Worm (Caenorhabditis elegans) whole organism, L4 larva: Measurements from ENCODE around the gene sta-1.

ENCODE experiments used
- D1046.2 ChIP-seq: fragments of 200-800 bp; sonication (Bioruptor generic); IDR thresholded peaks from 2 replicates; pipeline ENCODE4 v1.3.6; 2022; ENCODE audit warnings: missing genetic modification characterization, missing compliant biosample characterization
- F26F4.8 ChIP-seq: fragments of 200-800 bp; sonication (Bioruptor generic); conservative IDR thresholded peaks from 2 replicates; pipeline ENCODE4 v1.3.6; 2022; ENCODE audit warnings: missing genetic modification characterization, missing compliant biosample characterization
- F37D6.2 ChIP-seq: sonication (generic microtip); optimal IDR thresholded peaks from 2 replicates; lab custom pipeline; 2016; ENCODE audit warnings: mild to moderate bottlenecking, missing genetic modification characterization, missing compliant biosample characterization
- F44E2.7 ChIP-seq: fragments of 200-800 bp; sonication (Bioruptor generic); IDR thresholded peaks from 2 replicates; pipeline ENCODE4 v2.1.2; 2022; ENCODE audit warnings: missing genetic modification characterization, missing compliant biosample characterization
- T26A8.4 ChIP-seq: fragments of 200-800 bp; sonication (Bioruptor generic); IDR thresholded peaks from 2 replicates; pipeline ENCODE4 v1.3.6; 2022; ENCODE audit warnings: missing genetic modification characterization, missing compliant biosample characterization
- Y48G9A.11 ChIP-seq: fragments of 200-800 bp; sonication (Bioruptor generic); IDR thresholded peaks from 2 replicates; pipeline ENCODE4 v1.3.6; 2022; ENCODE audit warnings: missing genetic modification reagents, missing genetic modification characterization, missing compliant biosample characterization
- ZK546.5 ChIP-seq, 2 experiments: sonication (generic microtip); optimal IDR thresholded peaks; 2 replicates each; lab custom pipeline; 2017; ENCODE audit warnings: missing biosample characterization in 2 of 2, missing genetic modification characterization in 2 of 2
- aha-1 ChIP-seq: fragments of 150-350 bp; peaks from one replicate; lab custom pipeline; 2014; ENCODE audit warnings: missing biosample characterization, missing genetic modification characterization
- ama-1 ChIP-seq: fragments of 150-350 bp; optimal IDR thresholded peaks from 2 replicates; lab custom pipeline; 2014; ENCODE audit warnings: inconsistent platforms, mixed read lengths
- arid-1 ChIP-seq: fragments of 200-800 bp; sonication (Bioruptor generic); conservative IDR thresholded peaks from 2 replicates; pipeline ENCODE4 v1.3.6; 2022; ENCODE audit warnings: missing genetic modification reagents, missing genetic modification characterization, missing compliant biosample characterization
- attf-4 ChIP-seq: sonication (generic microtip); optimal IDR thresholded peaks from 3 replicates; lab custom pipeline; 2017; ENCODE audit warnings: missing biosample characterization, missing genetic modification characterization
- ceh-20 ChIP-seq: fragments of 200-800 bp; sonication (Bioruptor generic); IDR thresholded peaks from 2 replicates; pipeline ENCODE4 v1.3.6; 2022; ENCODE audit warnings: missing genetic modification reagents, missing genetic modification characterization, missing compliant biosample characterization
- ceh-28 ChIP-seq: fragments of 150-350 bp; optimal IDR thresholded peaks from 2 replicates; lab custom pipeline; 2014; ENCODE audit warnings: missing biosample characterization, missing genetic modification reagents, missing genetic modification characterization
- daf-16 ChIP-seq, 3 experiments: sonication (generic microtip); optimal IDR thresholded peaks; 2 replicates each; lab custom pipeline; 2016 to 2017; ENCODE audit warnings: missing genetic modification characterization in 3 of 3, missing genetic modification reagents in 3 of 3, mild to moderate bottlenecking in 2 of 3, missing compliant biosample characterization in 2 of 3, missing biosample characterization in 1 of 3, moderate library complexity in 1 of 3
- daf-19 ChIP-seq: fragments of 200-800 bp; sonication (Bioruptor generic); conservative IDR thresholded peaks from 2 replicates; pipeline ENCODE4 v1.3.6; 2022; ENCODE audit warnings: missing genetic modification characterization, missing compliant biosample characterization
- dmd-9 ChIP-seq: fragments of 200-800 bp; sonication (Bioruptor generic); IDR thresholded peaks from 2 replicates; pipeline ENCODE4 v1.3.6; 2022; ENCODE audit warnings: missing genetic modification reagents, missing genetic modification characterization, missing compliant biosample characterization
- duxl-1 ChIP-seq: sonication (generic microtip); optimal IDR thresholded peaks from 2 replicates; lab custom pipeline; 2016; ENCODE audit warnings: mild to moderate bottlenecking, missing genetic modification characterization, moderate library complexity, missing compliant biosample characterization; ENCODE audit not compliant: poor library complexity
- dve-1 ChIP-seq: sonication (generic microtip); optimal IDR thresholded peaks from 2 replicates; lab custom pipeline; 2017; ENCODE audit warnings: antibody characterized with exemption, mild to moderate bottlenecking, missing genetic modification characterization, missing compliant biosample characterization; ENCODE audit not compliant: insufficient read depth
- egl-43 ChIP-seq: fragments of 200-800 bp; sonication (Bioruptor generic); IDR thresholded peaks from 2 replicates; pipeline ENCODE4 v1.3.6; 2022; ENCODE audit warnings: missing genetic modification reagents, missing genetic modification characterization, missing compliant biosample characterization
- gei-8 ChIP-seq: fragments of 200-800 bp; sonication (Bioruptor generic); optimal IDR thresholded peaks from 2 replicates; lab custom pipeline; 2018; ENCODE audit warnings: mild to moderate bottlenecking, missing genetic modification characterization, missing compliant biosample characterization
- lin-1 ChIP-seq: fragments of 200-800 bp; sonication (Bioruptor generic); IDR thresholded peaks from 2 replicates; pipeline ENCODE4 v1.3.6; 2022; ENCODE audit warnings: missing genetic modification reagents, missing genetic modification characterization, missing compliant biosample characterization
- lin-13 ChIP-seq: fragments of 150-350 bp; optimal IDR thresholded peaks from 2 replicates; lab custom pipeline; 2014; ENCODE audit warnings: missing biosample characterization, missing genetic modification reagents, missing genetic modification characterization
- lin-29 ChIP-seq: fragments of 200-800 bp; sonication (Bioruptor generic); IDR thresholded peaks from 2 replicates; pipeline ENCODE4 v1.3.6; 2022; ENCODE audit warnings: missing genetic modification reagents, missing genetic modification characterization, missing compliant biosample characterization
- lin-38 ChIP-seq: fragments of 200-800 bp; sonication (Bioruptor generic); IDR thresholded peaks from 2 replicates; pipeline ENCODE4 v1.3.6; 2022; ENCODE audit warnings: missing genetic modification reagents, missing genetic modification characterization, missing compliant biosample characterization
- lir-3 ChIP-seq: sonication (generic microtip); optimal IDR thresholded peaks from 2 replicates; lab custom pipeline; 2016; ENCODE audit warnings: mild to moderate bottlenecking, missing genetic modification characterization, missing compliant biosample characterization
- lsy-2 ChIP-seq, 2 experiments: fragments of 150-350 bp in 1 of 2; sonication (generic microtip) in 1 of 2; optimal IDR thresholded peaks; 2 replicates each; lab custom pipeline; 2014 to 2017; ENCODE audit warnings: missing biosample characterization in 2 of 2, missing genetic modification characterization in 2 of 2
- madf-9 ChIP-seq: fragments of 200-800 bp; sonication (Bioruptor generic); conservative IDR thresholded peaks from 2 replicates; pipeline ENCODE4 v1.3.6; 2022; ENCODE audit warnings: missing genetic modification reagents, missing genetic modification characterization, missing compliant biosample characterization
- mdl-1 ChIP-seq, 2 experiments: fragments of 150-350 bp in 1 of 2; sonication (generic microtip) in 1 of 2; optimal IDR thresholded peaks; 2 replicates each; lab custom pipeline; 2014 to 2017; ENCODE audit warnings: missing biosample characterization in 2 of 2, missing genetic modification characterization in 2 of 2
- mdt-29 ChIP-seq: fragments of 200-800 bp; sonication (Bioruptor generic); IDR thresholded peaks from 2 replicates; pipeline ENCODE4 v1.3.6; 2022; ENCODE audit warnings: missing genetic modification reagents, missing genetic modification characterization, missing compliant biosample characterization
- mes-2 ChIP-seq: sonication (generic microtip); optimal IDR thresholded peaks from 2 replicates; lab custom pipeline; 2016; ENCODE audit warnings: missing genotype, mild to moderate bottlenecking, missing genetic modification characterization, missing compliant biosample characterization; ENCODE audit not compliant: poor library complexity, severe bottlenecking
- mxl-2 ChIP-seq: fragments of 200-800 bp; sonication (Bioruptor generic); conservative IDR thresholded peaks from 2 replicates; pipeline ENCODE4 v1.3.6; 2022; ENCODE audit warnings: missing genetic modification reagents, missing genetic modification characterization, missing compliant biosample characterization
- mxl-3 ChIP-seq: fragments of 200-800 bp; sonication (Bioruptor generic); optimal IDR thresholded peaks from 2 replicates; lab custom pipeline; 2018; ENCODE audit warnings: mild to moderate bottlenecking, missing genetic modification characterization, missing compliant biosample characterization
- nhr-102 ChIP-seq: sonication (generic microtip); optimal IDR thresholded peaks from 2 replicates; lab custom pipeline; 2016; ENCODE audit warnings: mild to moderate bottlenecking, missing genetic modification characterization, moderate library complexity, missing compliant biosample characterization
- nhr-11 ChIP-seq: fragments of 150-350 bp; optimal IDR thresholded peaks from 2 replicates; lab custom pipeline; 2014; ENCODE audit warnings: missing biosample characterization, missing genetic modification characterization
- nhr-28 ChIP-seq: fragments of 150-350 bp; optimal IDR thresholded peaks from 2 replicates; lab custom pipeline; 2014; ENCODE audit warnings: missing biosample characterization, missing genetic modification characterization
- nhr-48 ChIP-seq: sonication (generic microtip); optimal IDR thresholded peaks from 2 replicates; lab custom pipeline; 2016; ENCODE audit warnings: mild to moderate bottlenecking, missing genetic modification characterization, missing compliant biosample characterization
- nhr-77 ChIP-seq: fragments of 150-350 bp; optimal IDR thresholded peaks from 2 replicates; lab custom pipeline; 2014; ENCODE audit warnings: missing biosample characterization, missing genetic modification characterization
- pqm-1 ChIP-seq: sonication (generic microtip); optimal IDR thresholded peaks from 2 replicates; lab custom pipeline; 2017; ENCODE audit warnings: missing biosample characterization, missing genetic modification characterization
- skn-1 ChIP-seq: fragments of 150-350 bp; optimal IDR thresholded peaks from 2 replicates; lab custom pipeline; 2014; ENCODE audit warnings: missing biosample characterization, missing genetic modification characterization
- snpc-1.2 ChIP-seq: fragments of 200-800 bp; sonication (Bioruptor generic); IDR thresholded peaks from 2 replicates; pipeline ENCODE4 v1.3.6; 2022; ENCODE audit warnings: missing genetic modification reagents, missing genetic modification characterization, missing compliant biosample characterization
- spr-1 ChIP-seq: sonication (generic microtip); optimal IDR thresholded peaks from 2 replicates; lab custom pipeline; 2016; ENCODE audit warnings: mild to moderate bottlenecking, missing genetic modification characterization, missing compliant biosample characterization
- tra-1 ChIP-seq: fragments of 200-800 bp; sonication (Bioruptor generic); IDR thresholded peaks from 2 replicates; pipeline ENCODE4 v1.3.6; 2022; ENCODE audit warnings: missing genetic modification reagents, missing genetic modification characterization, missing compliant biosample characterization
- unc-130 ChIP-seq: sonication (generic microtip); optimal IDR thresholded peaks from 2 replicates; lab custom pipeline; 2016; ENCODE audit warnings: missing genetic modification reagents, missing genetic modification characterization, missing compliant biosample characterization
- unc-39 ChIP-seq: sonication (generic microtip); optimal IDR thresholded peaks from 2 replicates; lab custom pipeline; 2017; ENCODE audit warnings: missing biosample characterization, missing genetic modification characterization
- unc-62 ChIP-seq, 3 experiments: fragments of 150-350 bp in 1 of 3; sonication (generic microtip); optimal IDR thresholded peaks in 2 of 3; peaks in 1 of 3; 1 replicate in 1 of 3; 2 replicates in 2 of 3; lab custom pipeline; 2014 to 2017; ENCODE audit warnings: missing biosample characterization in 3 of 3, missing genetic modification characterization in 3 of 3, missing genetic modification reagents in 3 of 3, missing genotype in 1 of 3
- vab-7 ChIP-seq: fragments of 200-800 bp; sonication (Bioruptor generic); IDR thresholded peaks from 2 replicates; pipeline ENCODE4 v1.3.6; 2022; ENCODE audit warnings: missing genetic modification reagents, missing genetic modification characterization, missing compliant biosample characterization
- zfp-2 ChIP-seq: sonication (generic microtip); optimal IDR thresholded peaks from 2 replicates; lab custom pipeline; 2016; ENCODE audit warnings: mild to moderate bottlenecking, missing genetic modification characterization, missing compliant biosample characterization
- ztf-11 ChIP-seq: fragments of 150-350 bp; optimal IDR thresholded peaks from 2 replicates; lab custom pipeline; 2014; ENCODE audit warnings: missing biosample characterization, missing genetic modification characterization
- ztf-7 ChIP-seq: fragments of 150-350 bp; optimal IDR thresholded peaks from 2 replicates; lab custom pipeline; 2014; ENCODE audit warnings: missing biosample characterization, missing genetic modification characterization

The sta-1 gene

ce11 chrIV:16656232-16656631, 7.9 kb upstream of the sta-1 start, which contains the start of gene tsr-2 (continued):
- peak; percentile 66; the same call in 1 of the 2 replicates for TF ChIP-seq ceh-20
- no peak; the same call in 1 of the 2 replicates for TF ChIP-seq dmd-9 (GFP tag; lab: Robert Waterston, UW)
- peak; percentile 25 for TF ChIP-seq spr-1 (tag; lab: Kevin White, UChicago)
- TF ChIP-seq ceh-28 (tag; lab: Kevin White, UChicago) = no peak
- TF ChIP-seq ztf-7 (tag; lab: Kevin White, UChicago) = peak; percentile 32
- no peak for TF ChIP-seq pqm-1 (tag; lab: Kevin White, UChicago)
- peak; percentile 62 for TF ChIP-seq nhr-28 (tag; lab: Kevin White, UChicago)
- 0 out of 2 replicates have a peak, but pooled peaks have one; percentile 28 for TF ChIP-seq vab-7 (GFP tag; lab: Robert Waterston, UW)
- peak; percentile 87 for TF ChIP-seq mes-2 (tag; lab: Kevin White, UChicago)
- no peak for TF ChIP-seq gei-8 (GFP tag; lab: Kevin White, UChicago)
- peak; percentile 70; the same call in 1 of the 2 replicates for TF ChIP-seq lin-29
- TF ChIP-seq nhr-48 (tag; lab: Kevin White, UChicago) = peak; percentile 46
- peak; percentile 39 for TF ChIP-seq mxl-3 (GFP tag; lab: Kevin White, UChicago)
- TF ChIP-seq lsy-2 (tag; optimal IDR thresholded peaks at IDR 0.05; lab: Kevin White, UChicago) = peak; percentile 94 to 99
- TF ChIP-seq Y48G9A.11 (GFP tag; lab: Robert Waterston, UW) = peak; percentile 42; the same call in 1 of the 2 replicates
- peak; percentile 40; the same call in 1 of the 2 replicates for TF ChIP-seq lin-1 (GFP tag; lab: Robert Waterston, UW)
- peak; percentile 51; the same call in 1 of the 2 replicates for TF ChIP-seq mdt-29 (GFP tag; lab: Robert Waterston, UW)
- peak; percentile 90 for TF ChIP-seq zfp-2
- peak; percentile 56 for TF ChIP-seq F37D6.2 (tag; lab: Kevin White, UChicago)
- peak; percentile 92 for TF ChIP-seq nhr-11 (tag; lab: Kevin White, UChicago)
- TF ChIP-seq unc-62 (GFP tag; optimal IDR thresholded peaks at IDR 0.05 in 1 of 2; lab: Kevin White, UChicago) = peak in 1 of 2 experiments; percentile 26
- TF ChIP-seq unc-62 (tag; optimal IDR thresholded peaks at IDR 0.05; lab: Kevin White, UChicago) = no peak
- TF ChIP-seq snpc-1.2 (GFP tag; lab: Robert Waterston, UW) = peak; percentile 94
- peak; percentile 69 for TF ChIP-seq nhr-102 (tag; lab: Kevin White, UChicago)
- peak; percentile 82 for TF ChIP-seq arid-1 (GFP tag; lab: Robert Waterston, UW)
- TF ChIP-seq unc-39 (tag; lab: Kevin White, UChicago) = no peak
- peak; percentile 71 for TF ChIP-seq ama-1 (lab: Kevin White, UChicago)

ce11 chrIV:16657488-16657982, 6.6 kb upstream of the sta-1 start:
- TF ChIP-seq mdl-1 (tag; optimal IDR thresholded peaks at IDR 0.05; lab: Kevin White, UChicago) (no peak), ztf-11 (tag; lab: Kevin White, UChicago) (no peak), egl-43 (GFP tag; lab: Robert Waterston, UW) (no peak), daf-16 (GFP tag; optimal IDR thresholded peaks at IDR 0.05; lab: Kevin White, UChicago) (no peak), daf-16 (tag; optimal IDR thresholded peaks at IDR 0.05; lab: Kevin White, UChicago) (peak; percentile 11), lir-3 (tag; lab: Kevin White, UChicago) (no peak), unc-130 (GFP tag; lab: Kevin White, UChicago) (no peak), dve-1 (tag; lab: Kevin White, UChicago) (no peak), F44E2.7 (no peak), daf-19 (GFP tag; lab: Robert Waterston, UW) (no peak), T26A8.4 (GFP tag; lab: Robert Waterston, UW) (no peak; the same call in 1 of the 2 replicates), duxl-1 (tag; lab: Kevin White, UChicago) (no peak), lin-38 (GFP tag; lab: Robert Waterston, UW) (peak; percentile 62), mxl-2 (GFP tag; lab: Robert Waterston, UW) (no peak), ZK546.5 (tag; optimal IDR thresholded peaks at IDR 0.05; lab: Kevin White, UChicago) (no peak), madf-9 (no peak), arid-1 (GFP tag; lab: Robert Waterston, UW) (peak; percentile 40; the same call in 1 of the 2 replicates), attf-4 (tag; lab: Kevin White, UChicago) (no peak), lin-13 (GFP tag; lab: Kevin White, UChicago) (no peak), nhr-77 (no peak), nhr-11 (tag; lab: Kevin White, UChicago) (no peak), D1046.2 (GFP tag; lab: Robert Waterston, UW) (no peak), aha-1 (tag; lab: Kevin White, UChicago) (peak; percentile 65), tra-1 (no peak), F26F4.8 (GFP tag; lab: Robert Waterston, UW) (no peak), skn-1 (tag; lab: Kevin White, UChicago) (no peak)
